Worm (Caenorhabditis elegans) whole organism, midembryonic: Measurements from ENCODE around the gene T26C5.3.

Source experiments
- T22C8.4 ChIP-seq: fragments of 200-800 bp; sonication (Bioruptor generic); IDR thresholded peaks from 2 replicates; pipeline ENCODE4 v1.3.6; 2022; ENCODE audit warnings: missing genetic modification characterization, missing compliant biosample characterization
- cog-1 ChIP-seq: sonication (generic microtip); optimal IDR thresholded peaks from 2 replicates; lab custom pipeline; 2016; ENCODE audit warnings: missing genetic modification characterization, missing compliant biosample characterization
- flt-1 ChIP-seq: fragments of 200-800 bp; sonication (Bioruptor generic); IDR thresholded peaks from 2 replicates; pipeline ENCODE4 v1.3.6; 2022; ENCODE audit warnings: missing genetic modification characterization, missing compliant biosample characterization
- klf-2 ChIP-seq: fragments of 200-800 bp; sonication (Bioruptor generic); conservative IDR thresholded peaks from 2 replicates; pipeline ENCODE4 v1.3.6; 2022; ENCODE audit warnings: missing genetic modification reagents, missing genetic modification characterization, missing compliant biosample characterization
- med-1 ChIP-seq: sonication (generic microtip); optimal IDR thresholded peaks from 2 replicates; lab custom pipeline; 2017; ENCODE audit warnings: missing genetic modification characterization, mild to moderate bottlenecking, missing compliant biosample characterization, antibody characterized with exemption, missing genetic modification reagents; ENCODE audit not compliant: insufficient read depth
- ref-1 ChIP-seq: fragments of 200-800 bp; sonication (Bioruptor generic); conservative IDR thresholded peaks from 2 replicates; pipeline ENCODE4 v1.3.6; 2022; ENCODE audit warnings: missing genetic modification reagents, missing genetic modification characterization, missing compliant biosample characterization
- tab-1 ChIP-seq: fragments of 200-800 bp; sonication (Bioruptor generic); IDR thresholded peaks from 2 replicates; pipeline ENCODE4 v1.3.6; 2022; ENCODE audit warnings: missing genetic modification characterization, missing compliant biosample characterization
- ztf-23 ChIP-seq: fragments of 200-800 bp; sonication (Bioruptor generic); IDR thresholded peaks from 2 replicates; pipeline ENCODE4 v1.3.6; 2022; ENCODE audit warnings: missing genetic modification reagents, missing genetic modification characterization, missing compliant biosample characterization
- ztf-29 ChIP-seq: fragments of 200-800 bp; sonication (Bioruptor generic); IDR thresholded peaks from 2 replicates; pipeline ENCODE4 v1.3.6; 2022; ENCODE audit warnings: missing genetic modification reagents, missing genetic modification characterization, missing compliant biosample characterization

T26C5.3 gene

DNA sequence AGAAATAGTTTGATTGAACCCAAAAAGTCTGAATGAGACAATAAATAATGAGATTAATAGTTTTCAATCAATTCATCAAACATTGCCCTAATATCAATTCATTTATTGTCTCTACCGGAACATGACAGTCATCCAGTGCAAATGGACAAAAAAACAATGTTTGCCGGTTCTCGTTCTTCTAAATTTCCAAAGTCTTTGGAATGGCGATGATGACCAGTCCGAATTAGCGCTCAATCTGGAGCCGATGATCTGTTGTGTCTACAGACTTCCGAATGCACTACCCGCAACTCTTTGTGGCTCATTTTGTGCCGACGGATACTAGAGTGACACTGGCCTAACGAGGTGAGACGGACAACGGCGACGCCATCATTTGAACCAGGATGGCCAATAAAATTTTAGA, at the start of gene T26C5.3:
Gene T26C5.3 (plus strand): TSS at position 301 of the 400 bp plus-strand sequence.
- TF ChIP-seq ztf-29 (GFP tag; lab: Robert Waterston, UW) (no peak), med-1 (GFP tag; lab: Kevin White, UChicago) (no peak), cog-1 (tag; lab: Kevin White, UChicago) (no peak)

DNA sequence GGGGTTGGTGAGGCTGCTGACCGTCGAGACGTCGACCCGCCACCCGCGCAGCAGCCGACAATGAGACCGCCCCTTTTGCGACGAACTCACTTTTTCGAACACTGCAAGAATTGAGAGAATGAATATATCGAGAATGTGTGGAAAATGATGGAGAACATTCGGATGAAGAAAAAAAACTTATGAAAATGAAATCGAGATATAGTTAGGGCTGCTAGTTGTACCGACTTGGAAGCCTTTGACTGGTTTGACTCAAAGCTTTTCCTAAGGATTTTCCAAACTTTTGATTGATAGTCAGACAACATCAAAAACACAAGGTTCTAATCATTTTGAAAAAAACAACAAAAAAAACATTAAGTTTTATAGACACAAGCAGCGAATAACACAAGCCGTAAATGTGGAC, 48.0 kb upstream of the T26C5.3 start, which contains the start of gene sym-2:
Gene sym-2 (minus strand): TSS at position 101 of the 400 bp plus-strand sequence.
- TF ChIP-seq med-1 (GFP tag; lab: Kevin White, UChicago) (no peak), ref-1 (GFP tag; lab: Robert Waterston, UW) (no peak), tab-1 (GFP tag; lab: Robert Waterston, UW) (no peak), ztf-23 (GFP tag; lab: Robert Waterston, UW) (no peak), flt-1 (GFP tag; lab: Robert Waterston, UW) (no peak), cog-1 (tag; lab: Kevin White, UChicago) (no peak)

DNA sequence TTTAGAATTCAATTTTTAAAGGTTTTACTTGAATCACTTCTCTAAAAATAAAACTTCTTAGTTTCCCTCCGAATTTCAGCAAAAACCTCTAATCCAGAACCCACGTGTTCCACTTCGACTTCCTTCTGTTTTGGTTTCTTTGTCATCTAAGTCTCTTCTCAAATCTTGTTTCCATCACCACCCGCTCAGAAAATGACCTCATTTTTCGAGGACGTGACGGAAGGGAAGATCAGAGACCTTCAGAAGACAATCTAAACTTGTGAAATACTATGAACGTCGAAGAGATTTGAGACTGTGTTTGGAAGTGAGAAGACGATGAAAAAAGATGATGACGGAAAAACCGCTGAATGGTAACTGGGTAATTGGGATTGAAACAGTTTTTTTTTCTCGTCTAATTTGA, 46.7 kb upstream of the T26C5.3 start:
- TF ChIP-seq med-1 (GFP tag; lab: Kevin White, UChicago) = no peak
- TF ChIP-seq ztf-23 (GFP tag; lab: Robert Waterston, UW) = no peak
- no peak for TF ChIP-seq cog-1 (tag; lab: Kevin White, UChicago)
- no peak for TF ChIP-seq T22C8.4 (GFP tag; lab: Robert Waterston, UW)
- no peak for TF ChIP-seq flt-1 (GFP tag; lab: Robert Waterston, UW)
- TF ChIP-seq klf-2 (GFP tag; lab: Robert Waterston, UW) = no peak
- no peak for TF ChIP-seq ztf-29 (GFP tag; lab: Robert Waterston, UW)
- no peak for TF ChIP-seq tab-1 (GFP tag; lab: Robert Waterston, UW)
- TF ChIP-seq ref-1 (GFP tag; lab: Robert Waterston, UW) = no peak

- no peak for TF ChIP-seq flt-1 (GFP tag; lab: Robert Waterston, UW)
These were observed 45.8 kb upstream of the T26C5.3 start for ce11 chrII:9190513-9191099.

DNA sequence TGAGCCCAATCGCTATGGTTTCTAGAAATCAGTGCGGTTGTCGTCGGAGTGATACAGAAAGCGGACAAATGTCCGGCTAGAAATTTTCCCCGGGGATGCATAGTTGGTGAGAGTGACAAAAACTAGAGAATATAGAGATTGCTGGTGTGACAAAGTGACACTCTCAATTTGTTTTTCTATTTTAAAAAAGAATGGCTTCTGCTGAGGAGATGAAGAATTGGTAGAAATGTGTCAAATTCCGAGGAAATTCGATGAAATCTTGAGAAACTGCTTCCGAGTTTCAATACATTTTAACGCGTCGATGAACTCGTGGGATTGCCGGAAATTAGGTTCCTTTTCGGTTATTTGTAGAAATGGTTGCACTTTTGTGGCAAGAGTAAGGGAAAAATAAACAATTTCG, 42.2 kb upstream of the T26C5.3 start, which contains the start of gene twk-4:
Gene twk-4 (minus strand): TSS at position 101 of the 400 bp plus-strand sequence.
- TF ChIP-seq ref-1 (GFP tag; lab: Robert Waterston, UW) (no peak), cog-1 (tag; lab: Kevin White, UChicago) (no peak), tab-1 (GFP tag; lab: Robert Waterston, UW) (no peak), ztf-29 (GFP tag; lab: Robert Waterston, UW) (no peak), med-1 (GFP tag; lab: Kevin White, UChicago) (no peak), flt-1 (GFP tag; lab: Robert Waterston, UW) (no peak), T22C8.4 (GFP tag; lab: Robert Waterston, UW) (no peak), ztf-23 (GFP tag; lab: Robert Waterston, UW) (no peak), klf-2 (GFP tag; lab: Robert Waterston, UW) (no peak)

DNA sequence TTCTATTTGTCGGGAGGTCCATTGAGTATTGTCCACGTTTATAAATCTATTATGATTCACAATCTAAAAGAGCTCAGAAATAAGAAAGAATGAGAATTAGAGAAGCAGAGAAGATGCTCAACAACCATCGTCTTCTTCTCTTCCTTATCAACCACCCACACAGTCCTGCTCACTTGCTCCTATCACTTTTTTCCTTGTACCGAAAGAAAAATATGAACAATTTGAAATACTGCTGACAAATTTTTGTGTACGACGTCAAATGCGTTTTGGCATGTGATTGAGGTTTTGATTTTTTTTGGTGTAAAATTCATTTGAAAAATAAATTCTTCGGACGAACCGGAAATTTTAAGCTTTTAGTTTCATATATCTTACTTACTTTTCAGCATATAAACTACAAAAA, 40.1 kb upstream of the T26C5.3 start:
- no peak for TF ChIP-seq klf-2 (GFP tag; lab: Robert Waterston, UW)
- TF ChIP-seq tab-1 (GFP tag; lab: Robert Waterston, UW) = no peak
- no peak for TF ChIP-seq ref-1 (GFP tag; lab: Robert Waterston, UW)
- no peak for TF ChIP-seq cog-1 (tag; lab: Kevin White, UChicago)
- no peak for TF ChIP-seq ztf-23 (GFP tag; lab: Robert Waterston, UW)
- no peak for TF ChIP-seq T22C8.4 (GFP tag; lab: Robert Waterston, UW)
- no peak for TF ChIP-seq med-1 (GFP tag; lab: Kevin White, UChicago)

DNA sequence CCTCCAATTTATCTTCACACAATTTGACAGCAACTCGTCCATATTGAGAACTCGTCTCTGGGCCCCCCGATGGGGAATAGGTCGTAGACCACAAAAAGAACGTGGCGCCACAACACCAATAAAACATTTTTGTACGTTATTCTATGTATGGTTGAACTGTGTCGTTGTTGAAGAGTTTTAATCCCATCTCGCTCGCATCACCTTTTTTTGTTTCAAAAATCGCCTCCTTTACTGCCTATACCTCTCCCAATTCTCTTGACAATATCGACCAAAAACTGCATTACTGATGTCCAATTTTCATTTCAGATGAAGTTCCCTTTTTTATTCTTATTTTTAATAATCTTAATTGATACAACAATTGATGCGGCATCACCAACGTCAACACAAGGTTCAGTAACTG, 39.2 kb upstream of the T26C5.3 start, which contains the start of gene let-23:
Gene let-23 (plus strand): TSS at position 301 of the 400 bp plus-strand sequence.
- TF ChIP-seq klf-2 (GFP tag; lab: Robert Waterston, UW) (no peak), ztf-29 (GFP tag; lab: Robert Waterston, UW) (no peak), T22C8.4 (GFP tag; lab: Robert Waterston, UW) (no peak), med-1 (GFP tag; lab: Kevin White, UChicago) (no peak), ref-1 (GFP tag; lab: Robert Waterston, UW) (no peak), tab-1 (GFP tag; lab: Robert Waterston, UW) (no peak), cog-1 (tag; lab: Kevin White, UChicago) (no peak)

DNA sequence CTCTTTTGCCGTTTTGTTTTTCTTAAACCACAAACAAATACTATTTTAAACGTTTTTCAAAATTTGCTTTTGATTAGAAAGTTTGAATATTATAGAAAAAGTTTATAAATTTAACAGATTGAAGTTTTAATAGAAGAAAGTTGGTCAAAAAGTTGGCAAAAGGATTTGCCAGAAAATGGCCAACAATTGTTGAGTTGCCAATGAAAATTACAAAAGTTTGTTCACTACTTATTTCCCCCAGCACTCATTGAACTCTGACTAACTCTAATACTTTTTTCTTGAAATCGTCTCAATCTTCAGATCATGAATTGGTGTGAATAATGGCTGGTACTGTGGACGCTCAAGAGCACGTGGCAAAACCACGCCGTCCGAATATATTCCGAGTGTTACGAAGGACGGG, 26.3 kb upstream of the T26C5.3 start, which contains the start of gene ZK1067.4:
Gene ZK1067.4 (plus strand): TSS at position 301 of the 400 bp plus-strand sequence.
- TF ChIP-seq klf-2 (GFP tag; lab: Robert Waterston, UW) (no peak), flt-1 (GFP tag; lab: Robert Waterston, UW) (no peak), ztf-29 (GFP tag; lab: Robert Waterston, UW) (no peak), cog-1 (tag; lab: Kevin White, UChicago) (no peak), T22C8.4 (GFP tag; lab: Robert Waterston, UW) (no peak), ztf-23 (GFP tag; lab: Robert Waterston, UW) (no peak), ref-1 (GFP tag; lab: Robert Waterston, UW) (no peak)

- no peak for TF ChIP-seq klf-2 (GFP tag; lab: Robert Waterston, UW)
- TF ChIP-seq cog-1 (tag; lab: Kevin White, UChicago) = no peak
- TF ChIP-seq T22C8.4 (GFP tag; lab: Robert Waterston, UW) = no peak
- no peak for TF ChIP-seq ztf-23 (GFP tag; lab: Robert Waterston, UW)
- TF ChIP-seq tab-1 (GFP tag; lab: Robert Waterston, UW) = no peak
- TF ChIP-seq med-1 (GFP tag; lab: Kevin White, UChicago) = no peak
These were observed 24.7 kb upstream of the T26C5.3 start for ce11 chrII:9211684-9212083.
